Worm (Caenorhabditis elegans) whole organism, mixed stage, embryonic: Measurements from ENCODE around the gene cht-1.

Experiments used
- lin-13 ChIP-seq: fragments of 150-350 bp; optimal IDR thresholded peaks from 2 replicates; lab custom pipeline; 2014; ENCODE audit warnings: missing biosample characterization, missing genetic modification characterization
- nhr-2 ChIP-seq: fragments of 150-350 bp; optimal IDR thresholded peaks from 2 replicates; lab custom pipeline; 2014; ENCODE audit warnings: missing biosample characterization, missing genetic modification characterization
- pha-4 ChIP-seq: fragments of 150-350 bp; optimal IDR thresholded peaks from 2 replicates; lab custom pipeline; 2018; ENCODE audit warnings: missing biosample characterization, missing genetic modification reagents, missing genetic modification characterization
- ztf-11 ChIP-seq: fragments of 150-350 bp; optimal IDR thresholded peaks from 2 replicates; lab custom pipeline; 2014; ENCODE audit warnings: missing biosample characterization, missing genetic modification characterization

DNA sequence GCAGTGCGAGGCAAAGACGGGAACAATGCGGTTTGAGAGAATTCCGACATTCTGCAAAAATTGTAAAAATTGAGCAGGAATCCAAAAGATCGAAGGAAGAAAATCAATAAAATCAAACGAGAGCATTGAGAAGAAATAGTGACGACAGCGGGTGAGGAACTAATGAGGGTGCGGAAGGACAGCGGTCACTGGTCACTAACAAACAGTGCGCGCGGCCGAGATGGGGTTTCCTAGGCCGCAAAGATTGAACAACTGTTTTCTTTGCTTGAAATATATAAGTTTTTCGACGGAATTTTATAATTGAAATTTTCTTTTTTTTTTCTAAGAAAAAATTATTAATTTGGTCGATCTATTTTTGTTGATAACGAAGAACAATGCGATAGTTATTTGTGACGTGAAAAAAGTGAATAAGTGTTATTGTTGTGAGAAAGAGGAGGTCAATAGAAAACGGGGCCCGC lies 11.8 kb upstream of the cht-1 start, which contains the start of gene unc-78:
- TF ChIP-seq nhr-2 (no peak), pha-4 (tag; lab: Kevin White, UChicago) (no peak), lin-13 (tag; lab: Kevin White, UChicago) (no peak), ztf-11 (tag; lab: Kevin White, UChicago) (no peak)
